Worm (Caenorhabditis elegans) whole organism, mixed stage, embryonic: ENCODE results near the gene sru-1.

Experiments used
- M03D4.4 ChIP-seq: sonication (generic microtip); optimal IDR thresholded peaks from 2 replicates; lab custom pipeline; 2017; ENCODE audit warnings: mild to moderate bottlenecking, missing genetic modification characterization, missing compliant biosample characterization
- bed-3 ChIP-seq: fragments of 200-800 bp; sonication (Bioruptor generic); optimal IDR thresholded peaks from 3 replicates; lab custom pipeline; 2018; ENCODE audit warnings: mild to moderate bottlenecking, missing genetic modification characterization, moderate library complexity, missing compliant biosample characterization
- blmp-1 ChIP-seq: fragments of 150-350 bp; optimal IDR thresholded peaks from 2 replicates; lab custom pipeline; 2014; ENCODE audit warnings: missing biosample characterization, missing genetic modification characterization
- ceh-39 ChIP-seq: fragments of 150-350 bp; optimal IDR thresholded peaks from 2 replicates; lab custom pipeline; 2014; ENCODE audit warnings: missing biosample characterization, missing genetic modification characterization
- ceh-43 ChIP-seq: fragments of 200-800 bp; sonication (Bioruptor generic); optimal IDR thresholded peaks from 2 replicates; lab custom pipeline; 2018; ENCODE audit warnings: mild to moderate bottlenecking, missing genetic modification characterization, moderate library complexity, missing compliant biosample characterization
- ceh-83 ChIP-seq: fragments of 200-800 bp; sonication (Bioruptor generic); optimal IDR thresholded peaks from 2 replicates; lab custom pipeline; 2018; ENCODE audit warnings: mild to moderate bottlenecking, missing genetic modification characterization, missing compliant biosample characterization
- ces-1 ChIP-seq: fragments of 150-350 bp; optimal IDR thresholded peaks from 2 replicates; lab custom pipeline; 2014; ENCODE audit warnings: missing biosample characterization, missing genetic modification reagents, missing genetic modification characterization
- cnd-1 ChIP-seq: fragments of 200-800 bp; sonication (Bioruptor generic); optimal IDR thresholded peaks from 2 replicates; lab custom pipeline; 2018; ENCODE audit warnings: mild to moderate bottlenecking, missing genetic modification characterization, missing compliant biosample characterization
- drap-1 ChIP-seq: fragments of 200-800 bp; sonication (Bioruptor generic); optimal IDR thresholded peaks from 3 replicates; lab custom pipeline; 2018; ENCODE audit warnings: mild to moderate bottlenecking, missing genetic modification characterization, missing compliant biosample characterization
- elt-1 ChIP-seq: sonication (generic microtip); optimal IDR thresholded peaks from 2 replicates; lab custom pipeline; 2017; ENCODE audit warnings: missing genetic modification characterization, mild to moderate bottlenecking, missing compliant biosample characterization, antibody characterized with exemption, moderate library complexity, borderline replicate concordance; ENCODE audit not compliant: insufficient read depth
- elt-3 ChIP-seq: fragments of 150-350 bp; optimal IDR thresholded peaks from 2 replicates; lab custom pipeline; 2014; ENCODE audit warnings: missing biosample characterization, missing genetic modification characterization
- flh-1 ChIP-seq: fragments of 200-800 bp; sonication (Bioruptor generic); optimal IDR thresholded peaks from 2 replicates; lab custom pipeline; 2018; ENCODE audit warnings: mild to moderate bottlenecking, missing genetic modification characterization, moderate library complexity, missing compliant biosample characterization
- ham-2 ChIP-seq: fragments of 200-800 bp; sonication (Bioruptor generic); optimal IDR thresholded peaks from 2 replicates; lab custom pipeline; 2018; ENCODE audit warnings: mild to moderate bottlenecking, missing genetic modification characterization, missing compliant biosample characterization
- hlh-1 ChIP-seq: fragments of 150-350 bp; optimal IDR thresholded peaks from 2 replicates; lab custom pipeline; 2014; ENCODE audit warnings: missing biosample characterization, missing genetic modification reagents, missing genetic modification characterization
- lin-13 ChIP-seq: fragments of 150-350 bp; optimal IDR thresholded peaks from 2 replicates; lab custom pipeline; 2014; ENCODE audit warnings: missing biosample characterization, missing genetic modification characterization
- lin-32 ChIP-seq: fragments of 200-800 bp; sonication (Bioruptor generic); optimal IDR thresholded peaks from 2 replicates; lab custom pipeline; 2018; ENCODE audit warnings: mild to moderate bottlenecking, missing genetic modification characterization, missing compliant biosample characterization
- lsy-2 ChIP-seq: fragments of 150-350 bp; optimal IDR thresholded peaks from 2 replicates; lab custom pipeline; 2014; ENCODE audit warnings: missing biosample characterization, missing genetic modification characterization
- mab-5 ChIP-seq: fragments of 150-350 bp; optimal IDR thresholded peaks from 2 replicates; lab custom pipeline; 2014; ENCODE audit warnings: missing biosample characterization, missing genetic modification characterization
- mls-2 ChIP-seq: sonication (generic microtip); optimal IDR thresholded peaks from 2 replicates; lab custom pipeline; 2016; ENCODE audit warnings: mild to moderate bottlenecking, missing genetic modification characterization, moderate library complexity, missing compliant biosample characterization
- nhr-12 ChIP-seq: fragments of 150-350 bp; optimal IDR thresholded peaks from 2 replicates; lab custom pipeline; 2014; ENCODE audit warnings: missing biosample characterization, missing genetic modification characterization
- nhr-237 ChIP-seq: fragments of 150-350 bp; optimal IDR thresholded peaks from 2 replicates; lab custom pipeline; 2014; ENCODE audit warnings: missing biosample characterization, missing genetic modification characterization
- nhr-28 ChIP-seq: fragments of 150-350 bp; optimal IDR thresholded peaks from 2 replicates; lab custom pipeline; 2014; ENCODE audit warnings: missing biosample characterization, missing genetic modification characterization
- nhr-76 ChIP-seq: sonication (generic microtip); optimal IDR thresholded peaks from 2 replicates; lab custom pipeline; 2017; ENCODE audit warnings: missing biosample characterization, missing genetic modification characterization
- pha-4 ChIP-seq: fragments of 150-350 bp; optimal IDR thresholded peaks from 2 replicates; lab custom pipeline; 2018; ENCODE audit warnings: missing biosample characterization, missing genetic modification reagents, missing genetic modification characterization
- sem-2 ChIP-seq: fragments of 200-800 bp; sonication (Bioruptor generic); optimal IDR thresholded peaks from 2 replicates; lab custom pipeline; 2018; ENCODE audit warnings: mild to moderate bottlenecking, missing genetic modification characterization, missing compliant biosample characterization
- snpc-4 ChIP-seq: fragments of 150-350 bp; optimal IDR thresholded peaks from 2 replicates; lab custom pipeline; 2014; ENCODE audit warnings: missing biosample characterization, missing genetic modification characterization
- sptf-1 ChIP-seq: sonication (generic microtip); optimal IDR thresholded peaks from 2 replicates; lab custom pipeline; 2017; ENCODE audit warnings: mild to moderate bottlenecking, missing genetic modification characterization, moderate library complexity, missing compliant biosample characterization
- tbx-8 ChIP-seq: fragments of 200-800 bp; sonication (Bioruptor generic); optimal IDR thresholded peaks from 2 replicates; lab custom pipeline; 2018; ENCODE audit warnings: mild to moderate bottlenecking, missing genetic modification characterization, moderate library complexity, missing compliant biosample characterization
- unc-120 ChIP-seq: sonication (generic microtip); optimal IDR thresholded peaks from 2 replicates; lab custom pipeline; 2017; ENCODE audit warnings: missing genetic modification characterization, missing compliant biosample characterization; ENCODE audit not compliant: poor library complexity, severe bottlenecking
- unc-39 ChIP-seq: fragments of 150-350 bp; optimal IDR thresholded peaks from 2 replicates; lab custom pipeline; 2014; ENCODE audit warnings: missing biosample characterization, missing genetic modification characterization
- unc-62 ChIP-seq: fragments of 150-350 bp; optimal IDR thresholded peaks from 2 replicates; lab custom pipeline; 2014; ENCODE audit warnings: missing biosample characterization, missing genetic modification reagents, missing genetic modification characterization
- zip-8 ChIP-seq: fragments of 150-350 bp; optimal IDR thresholded peaks from 2 replicates; lab custom pipeline; 2014; ENCODE audit warnings: missing biosample characterization, missing genetic modification characterization

The sru-1 gene

DNA sequence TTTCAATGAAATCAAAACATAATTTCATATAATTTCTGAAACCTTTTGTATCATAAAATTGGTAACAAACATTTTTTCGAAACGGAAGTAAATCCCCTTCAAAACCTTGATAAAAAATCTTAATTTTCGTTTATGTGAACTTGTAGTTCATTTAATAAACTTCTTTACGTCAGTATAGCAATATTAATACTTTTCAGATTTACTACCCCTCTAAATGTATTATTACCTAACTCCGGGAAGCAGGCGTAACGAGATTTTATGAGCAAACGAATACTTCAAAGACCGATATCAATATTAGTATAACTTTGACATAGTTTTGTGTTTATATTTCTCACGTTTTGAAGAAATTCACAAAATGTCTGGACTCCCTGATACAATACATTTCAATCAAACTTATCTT is at the start of gene sru-1:
Gene sru-1, plus strand, starts transcription at position 301 of the 400 bp plus-strand sequence.
- TF ChIP-seq blmp-1 (tag; lab: Kevin White, UChicago) = no peak
- no peak for TF ChIP-seq nhr-28 (tag; lab: Kevin White, UChicago)
- TF ChIP-seq lin-32 = no peak
- TF ChIP-seq unc-120 = no peak
- TF ChIP-seq unc-62 (GFP tag; lab: Kevin White, UChicago) = no peak
- TF ChIP-seq ham-2 (GFP tag; lab: Kevin White, UChicago) = no peak
- TF ChIP-seq lin-13 (tag; lab: Kevin White, UChicago) = no peak
- TF ChIP-seq ces-1 = no peak
- no peak for TF ChIP-seq nhr-237 (tag; lab: Kevin White, UChicago)
- no peak for TF ChIP-seq elt-1
- TF ChIP-seq drap-1 (GFP tag; lab: Kevin White, UChicago) = no peak
- TF ChIP-seq cnd-1 (tag; lab: Kevin White, UChicago) = no peak
- TF ChIP-seq unc-39 (tag; lab: Kevin White, UChicago) = no peak
- no peak for TF ChIP-seq ceh-43 (GFP tag; lab: Kevin White, UChicago)
- TF ChIP-seq elt-3 (tag; lab: Kevin White, UChicago) = no peak
- TF ChIP-seq snpc-4 = no peak
- TF ChIP-seq mab-5 (tag; lab: Kevin White, UChicago) = no peak
- TF ChIP-seq pha-4 (tag; lab: Kevin White, UChicago) = no peak
- TF ChIP-seq sptf-1 = no peak
- no peak for TF ChIP-seq nhr-12 (tag; lab: Kevin White, UChicago)

DNA sequence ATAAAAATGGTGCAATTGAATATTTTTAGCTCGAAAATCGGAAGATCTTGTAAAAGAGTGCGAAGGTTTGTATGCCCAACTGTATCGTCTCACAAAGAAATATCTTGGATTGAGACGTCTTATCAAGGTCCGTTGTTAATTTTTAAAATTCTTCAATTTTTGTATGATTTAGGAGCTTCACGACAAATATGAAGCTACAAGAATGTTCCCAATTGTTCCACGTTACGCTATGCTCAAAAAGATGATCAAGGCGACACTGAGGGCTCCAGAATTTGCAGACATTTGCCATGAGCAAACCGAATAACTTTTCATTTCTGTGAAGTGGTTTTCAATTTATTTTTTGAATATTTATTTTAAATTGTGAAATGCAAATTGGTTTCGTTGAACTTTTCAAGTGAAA is 49.7 kb upstream of the sru-1 start:
- TF ChIP-seq nhr-237 (tag; lab: Kevin White, UChicago) (no peak), tbx-8 (GFP tag; lab: Kevin White, UChicago) (no peak), M03D4.4 (no peak), nhr-12 (tag; lab: Kevin White, UChicago) (no peak), hlh-1 (tag; lab: Kevin White, UChicago) (no peak), ces-1 (no peak), unc-39 (tag; lab: Kevin White, UChicago) (no peak)
- TF ChIP-seq, all 35 proteins: peak for 0

DNA sequence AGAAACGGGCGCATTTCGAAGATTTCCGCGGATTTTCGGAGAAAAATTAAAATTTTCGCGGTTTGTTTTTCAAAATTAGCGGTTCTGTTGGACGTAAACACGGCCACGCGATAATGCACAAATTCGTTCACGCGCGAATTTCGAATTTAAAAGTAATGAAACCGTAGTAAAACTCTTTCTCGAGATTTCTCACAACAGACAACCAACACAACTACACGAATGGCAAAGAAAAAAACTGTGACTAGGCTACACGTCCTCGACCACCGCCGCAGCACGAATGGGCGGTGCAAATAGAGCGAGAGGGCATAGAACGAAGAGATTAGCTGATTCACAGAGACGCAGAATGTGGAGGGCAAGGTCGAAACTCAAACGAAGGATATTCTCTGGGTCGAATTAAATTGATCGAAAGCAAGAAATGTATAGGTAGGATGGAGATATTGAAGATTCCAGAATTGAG is 47.5 kb upstream of the sru-1 start, which contains the start of gene idh-1:
Gene idh-1, minus strand, starts transcription at position 228 of the 457 bp plus-strand sequence.
- TF ChIP-seq unc-120 = no peak
- TF ChIP-seq bed-3 = no peak
- no peak for TF ChIP-seq nhr-28 (tag; lab: Kevin White, UChicago)
- no peak for TF ChIP-seq lin-32
- no peak for TF ChIP-seq unc-39 (tag; lab: Kevin White, UChicago)
- TF ChIP-seq ceh-43 (GFP tag; lab: Kevin White, UChicago) = no peak
- no peak for TF ChIP-seq snpc-4
- TF ChIP-seq ces-1 = no peak
- TF ChIP-seq mls-2 (tag; lab: Kevin White, UChicago) = no peak
- no peak for TF ChIP-seq elt-1
- TF ChIP-seq elt-3 (tag; lab: Kevin White, UChicago) = no peak
- TF ChIP-seq zip-8 (tag; lab: Kevin White, UChicago) = no peak
- no peak for TF ChIP-seq ceh-39 (tag; lab: Kevin White, UChicago)
- no peak for TF ChIP-seq nhr-12 (tag; lab: Kevin White, UChicago)
- no peak for TF ChIP-seq cnd-1 (tag; lab: Kevin White, UChicago)
- TF ChIP-seq drap-1 (GFP tag; lab: Kevin White, UChicago) = no peak

DNA sequence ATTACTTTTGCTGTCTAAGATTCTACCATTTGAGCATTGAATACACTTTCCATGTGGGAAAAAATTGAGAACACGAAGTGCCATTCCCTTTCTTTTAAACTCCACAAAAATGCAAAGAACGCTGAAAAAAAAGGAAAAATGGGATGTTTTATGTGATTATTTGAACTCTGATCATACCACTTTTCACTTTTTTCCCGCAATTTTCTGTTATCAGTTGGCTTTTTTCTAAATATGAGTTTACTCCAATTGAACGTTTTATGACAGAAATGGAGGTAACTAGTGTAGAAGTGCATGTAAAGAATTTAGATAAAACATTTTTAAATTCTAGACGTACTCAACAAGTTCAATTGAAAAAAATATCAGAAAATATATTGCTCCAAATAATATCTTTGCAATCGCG is 47.0 kb upstream of the sru-1 start:
- TF ChIP-seq ceh-83 (GFP tag; lab: Kevin White, UChicago) (no peak), tbx-8 (GFP tag; lab: Kevin White, UChicago) (no peak), M03D4.4 (no peak), nhr-28 (tag; lab: Kevin White, UChicago) (no peak), lsy-2 (tag; lab: Kevin White, UChicago) (no peak), nhr-76 (tag; lab: Kevin White, UChicago) (no peak), sem-2 (GFP tag; lab: Kevin White, UChicago) (no peak), unc-62 (GFP tag; lab: Kevin White, UChicago) (no peak), unc-120 (no peak), mls-2 (tag; lab: Kevin White, UChicago) (no peak), nhr-237 (tag; lab: Kevin White, UChicago) (no peak), lin-13 (tag; lab: Kevin White, UChicago) (no peak), ces-1 (no peak), flh-1 (GFP tag; lab: Kevin White, UChicago) (no peak), sptf-1 (no peak), bed-3 (no peak)
